Worm (Caenorhabditis elegans) whole organism, L3 larva: ENCODE results near the gene ptrg-1.

Experiments
- daf-12 ChIP-seq: fragments of 150-350 bp; optimal IDR thresholded peaks from 2 replicates; lab custom pipeline; 2014; ENCODE audit warnings: missing biosample characterization, missing genetic modification reagents, missing genetic modification characterization
- fos-1 ChIP-seq: fragments of 150-350 bp; optimal IDR thresholded peaks from 2 replicates; lab custom pipeline; 2014; ENCODE audit warnings: missing biosample characterization, missing genetic modification characterization
- lin-39 ChIP-seq: fragments of 150-350 bp; optimal IDR thresholded peaks from 2 replicates; lab custom pipeline; 2018; ENCODE audit warnings: missing biosample characterization, missing genetic modification reagents, missing genetic modification characterization
- nhr-12 ChIP-seq: fragments of 150-350 bp; optimal IDR thresholded peaks from 2 replicates; lab custom pipeline; 2014; ENCODE audit warnings: missing biosample characterization, missing genetic modification characterization
- nhr-77 ChIP-seq: fragments of 150-350 bp; optimal IDR thresholded peaks from 2 replicates; lab custom pipeline; 2014; ENCODE audit warnings: missing biosample characterization, missing genetic modification characterization
- pha-4 ChIP-seq: fragments of 150-350 bp; optimal IDR thresholded peaks from 2 replicates; lab custom pipeline; 2014; ENCODE audit warnings: missing biosample characterization, missing genetic modification reagents, missing genetic modification characterization
- pqm-1 ChIP-seq: fragments of 150-350 bp; optimal IDR thresholded peaks from 2 replicates; lab custom pipeline; 2017; ENCODE audit warnings: missing biosample characterization, missing genetic modification characterization, inconsistent platforms
- ztf-11 ChIP-seq: fragments of 150-350 bp; optimal IDR thresholded peaks from 2 replicates; lab custom pipeline; 2014; ENCODE audit warnings: missing biosample characterization, missing genetic modification characterization

ce11 chrIV:10232456-10232855, 38.2 kb upstream of the ptrg-1 start, which contains the start of gene F01G10.4:
- no peak for TF ChIP-seq fos-1 (tag; lab: Kevin White, UChicago)
- no peak for TF ChIP-seq nhr-77 (tag; lab: Kevin White, UChicago)
- TF ChIP-seq pqm-1: no peak
- TF ChIP-seq pha-4 (tag; lab: Kevin White, UChicago): no peak
- no peak for TF ChIP-seq lin-39 (tag; lab: Kevin White, UChicago)
- TF ChIP-seq ztf-11 (tag; lab: Kevin White, UChicago): no peak
- no peak for TF ChIP-seq nhr-12 (tag; lab: Kevin White, UChicago)
- no peak for TF ChIP-seq daf-12
